Worm (Caenorhabditis elegans) whole organism, L4 larva: ENCODE results near the gene F10D2.8.

Experiments used
- ama-1 ChIP-seq: fragments of 150-350 bp; optimal IDR thresholded peaks from 2 replicates; lab custom pipeline; 2014; ENCODE audit warnings: inconsistent platforms, mixed read lengths
- dmd-9 ChIP-seq: fragments of 200-800 bp; sonication (Bioruptor generic); IDR thresholded peaks from 2 replicates; pipeline ENCODE4 v1.3.6; 2022; ENCODE audit warnings: missing genetic modification reagents, missing genetic modification characterization, missing compliant biosample characterization
- fkh-10 ChIP-seq: fragments of 150-350 bp; optimal IDR thresholded peaks from 2 replicates; lab custom pipeline; 2014; ENCODE audit warnings: missing biosample characterization, missing genetic modification reagents, missing genetic modification characterization
- mes-2 ChIP-seq: sonication (generic microtip); optimal IDR thresholded peaks from 2 replicates; lab custom pipeline; 2016; ENCODE audit warnings: missing genotype, mild to moderate bottlenecking, missing genetic modification characterization, missing compliant biosample characterization; ENCODE audit not compliant: poor library complexity, severe bottlenecking
- nhr-77 ChIP-seq: fragments of 150-350 bp; optimal IDR thresholded peaks from 2 replicates; lab custom pipeline; 2014; ENCODE audit warnings: missing biosample characterization, missing genetic modification characterization
- pqm-1 ChIP-seq: sonication (generic microtip); optimal IDR thresholded peaks from 2 replicates; lab custom pipeline; 2017; ENCODE audit warnings: missing biosample characterization, missing genetic modification characterization
- snpc-4 ChIP-seq: fragments of 150-350 bp; optimal IDR thresholded peaks from 2 replicates; lab custom pipeline; 2014; ENCODE audit warnings: missing biosample characterization, missing genetic modification characterization
- zag-1 ChIP-seq: fragments of 150-350 bp; optimal IDR thresholded peaks from 2 replicates; lab custom pipeline; 2014; ENCODE audit warnings: missing biosample characterization, missing genetic modification characterization

DNA sequence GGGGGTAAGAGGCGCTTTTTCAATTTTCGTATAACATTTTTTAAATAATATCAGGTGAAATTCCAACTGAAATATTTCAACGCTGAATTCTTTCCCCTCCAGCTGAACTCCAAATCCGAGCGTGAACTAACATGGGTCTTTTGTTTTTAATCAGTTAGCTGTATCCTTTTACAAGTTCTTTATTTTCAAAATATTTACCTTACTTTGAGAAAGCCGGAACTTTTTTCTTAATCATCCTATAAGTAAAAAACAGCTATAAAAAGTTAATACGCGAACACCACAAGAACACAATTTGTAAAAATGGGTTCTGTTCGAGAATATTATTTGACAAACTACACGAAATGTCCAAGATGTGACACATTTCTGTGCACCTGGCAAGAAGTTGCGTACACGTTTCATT lies 13.7 kb upstream of the F10D2.8 start, which contains the start of gene srh-83:
- TF ChIP-seq snpc-4 (no peak), nhr-77 (tag; lab: Kevin White, UChicago) (no peak), fkh-10 (GFP tag; lab: Kevin White, UChicago) (no peak), mes-2 (tag; lab: Kevin White, UChicago) (no peak), zag-1 (tag; lab: Kevin White, UChicago) (no peak), pqm-1 (tag; lab: Kevin White, UChicago) (no peak), dmd-9 (no peak), ama-1 (lab: Kevin White, UChicago) (no peak)
